Fruit fly (Drosophila melanogaster) whole organism, prepupa: ENCODE data around the gene Gycalpha99B.

Experiments used
- Blimp-1 ChIP-seq: fragments of 200-800 bp; sonication (Bioruptor generic); optimal IDR thresholded peaks from 3 replicates; lab custom pipeline; 2017; ENCODE audit warnings: missing biosample characterization, missing genetic modification characterization, mild to moderate bottlenecking, moderate library complexity, missing genetic modification reagents
- CG10669 ChIP-seq: fragments of 200-800 bp; sonication (Bioruptor generic); optimal IDR thresholded peaks from 3 replicates; lab custom pipeline; 2018; ENCODE audit warnings: missing biosample characterization, mild to moderate bottlenecking, missing genetic modification characterization, moderate library complexity
- CG11294 ChIP-seq: fragments of 200-800 bp; sonication (Bioruptor generic); IDR thresholded peaks from 2 replicates; pipeline ENCODE4 v1.3.6; 2022; ENCODE audit warnings: missing biosample characterization, missing genetic modification characterization
- CG11902 ChIP-seq: fragments of 200-800 bp; sonication (Bioruptor generic); optimal IDR thresholded peaks from 3 replicates; lab custom pipeline; 2016; ENCODE audit warnings: missing biosample characterization, missing genetic modification characterization
- CG15336 ChIP-seq: fragments of 200-800 bp; sonication (Bioruptor generic); IDR thresholded peaks from 2 replicates; pipeline ENCODE4 v1.3.6; 2022; ENCODE audit warnings: missing biosample characterization, missing genetic modification characterization
- CG1621 ChIP-seq: fragments of 200-800 bp; sonication (Bioruptor generic); optimal IDR thresholded peaks from 3 replicates; lab custom pipeline; 2018; ENCODE audit warnings: missing biosample characterization, mild to moderate bottlenecking, missing genetic modification characterization
- CG16779 ChIP-seq: fragments of 200-800 bp; sonication (Bioruptor generic); optimal IDR thresholded peaks from 3 replicates; lab custom pipeline; 2017; ENCODE audit warnings: missing biosample characterization, mild to moderate bottlenecking, missing genetic modification characterization
- CG31627 ChIP-seq: fragments of 200-800 bp; sonication (Bioruptor generic); optimal IDR thresholded peaks from 3 replicates; lab custom pipeline; 2016; ENCODE audit warnings: missing biosample characterization, missing genetic modification characterization
- CG32006 ChIP-seq: fragments of 200-800 bp; sonication (Bioruptor generic); optimal IDR thresholded peaks from 3 replicates; lab custom pipeline; 2017; ENCODE audit warnings: missing biosample characterization, mild to moderate bottlenecking, missing genetic modification characterization
- CG3919 ChIP-seq: fragments of 200-800 bp; sonication (Bioruptor generic); optimal IDR thresholded peaks from 3 replicates; lab custom pipeline; 2016; ENCODE audit warnings: missing biosample characterization, missing genetic modification characterization
- CG6276 ChIP-seq: fragments of 200-800 bp; sonication (Bioruptor generic); optimal IDR thresholded peaks from 2 replicates; lab custom pipeline; 2017; ENCODE audit warnings: missing biosample characterization, mild to moderate bottlenecking, missing genetic modification characterization
- CG6792 ChIP-seq: fragments of 200-800 bp; sonication (Bioruptor generic); optimal IDR thresholded peaks from 3 replicates; lab custom pipeline; 2016; ENCODE audit warnings: missing biosample characterization, missing genetic modification characterization
- CG6808 ChIP-seq: fragments of 200-800 bp; sonication (Bioruptor generic); optimal IDR thresholded peaks from 3 replicates; lab custom pipeline; 2017; ENCODE audit warnings: missing biosample characterization, missing genetic modification characterization, mild to moderate bottlenecking, moderate library complexity, missing genetic modification reagents
- CG6854 ChIP-seq: fragments of 200-800 bp; sonication (Bioruptor generic); optimal IDR thresholded peaks from 2 replicates; lab custom pipeline; 2017; ENCODE audit warnings: missing biosample characterization, mild to moderate bottlenecking, missing genetic modification characterization
- CG7368 ChIP-seq: fragments of 200-800 bp; sonication (Bioruptor generic); optimal IDR thresholded peaks from 3 replicates; lab custom pipeline; 2016; ENCODE audit warnings: missing biosample characterization, missing genetic modification characterization
- CG8119 ChIP-seq: fragments of 200-800 bp; sonication (Bioruptor generic); IDR thresholded peaks from 3 replicates; pipeline ENCODE4 v1.3.6; 2022; ENCODE audit warnings: missing biosample characterization, missing genetic modification characterization
- CG8632 ChIP-seq: fragments of 200-800 bp; sonication (Bioruptor generic); optimal IDR thresholded peaks from 3 replicates; lab custom pipeline; 2016; ENCODE audit warnings: missing biosample characterization, missing genetic modification characterization
- CG9139 ChIP-seq: fragments of 200-800 bp; sonication (Bioruptor generic); optimal IDR thresholded peaks from 3 replicates; lab custom pipeline; 2017; ENCODE audit warnings: missing biosample characterization, mild to moderate bottlenecking, missing genetic modification characterization
- Eip75B ChIP-seq: fragments of 200-800 bp; sonication (Bioruptor generic); optimal IDR thresholded peaks from 3 replicates; lab custom pipeline; 2016; ENCODE audit warnings: missing biosample characterization, missing genetic modification characterization
- Eip78C ChIP-seq: fragments of 200-800 bp; sonication (Bioruptor generic); peaks from one replicate; lab custom pipeline; 2016; ENCODE audit warnings: missing biosample characterization, missing genetic modification characterization
- Eip93F ChIP-seq: fragments of 200-800 bp; sonication (Bioruptor generic); optimal IDR thresholded peaks from 2 replicates; lab custom pipeline; 2016; ENCODE audit warnings: missing biosample characterization, mild to moderate bottlenecking, missing genetic modification characterization
- Ets21C ChIP-seq: fragments of 200-800 bp; sonication (Bioruptor generic); optimal IDR thresholded peaks from 3 replicates; lab custom pipeline; 2016; ENCODE audit warnings: missing biosample characterization, missing genetic modification characterization
- Gug ChIP-seq: fragments of 200-800 bp; sonication (Bioruptor generic); IDR thresholded peaks from 2 replicates; pipeline ENCODE4 v1.3.6; 2022; ENCODE audit warnings: missing biosample characterization, missing genetic modification characterization
- Hr4 ChIP-seq: fragments of 200-800 bp; sonication (Bioruptor generic); optimal IDR thresholded peaks from 3 replicates; lab custom pipeline; 2016; ENCODE audit warnings: missing biosample characterization, missing genetic modification characterization
- Lpt ChIP-seq: fragments of 200-800 bp; sonication (Bioruptor generic); optimal IDR thresholded peaks from 3 replicates; lab custom pipeline; 2016; ENCODE audit warnings: missing biosample characterization, missing genetic modification characterization
- Met ChIP-seq: fragments of 200-800 bp; sonication (Bioruptor generic); optimal IDR thresholded peaks from 3 replicates; lab custom pipeline; 2016; ENCODE audit warnings: missing biosample characterization, missing genetic modification characterization
- OdsH ChIP-seq: fragments of 200-800 bp; sonication (Bioruptor generic); optimal IDR thresholded peaks from 3 replicates; lab custom pipeline; 2016; ENCODE audit warnings: missing biosample characterization, missing genetic modification characterization
- Sox102F ChIP-seq: fragments of 200-800 bp; sonication (Bioruptor generic); optimal IDR thresholded peaks from 2 replicates; lab custom pipeline; 2016; ENCODE audit warnings: missing biosample characterization, mild to moderate bottlenecking, missing genetic modification characterization
- Sox15 ChIP-seq: fragments of 200-800 bp; sonication (Bioruptor generic); optimal IDR thresholded peaks from 3 replicates; lab custom pipeline; 2016; ENCODE audit warnings: missing biosample characterization, missing genetic modification characterization
- acj6 ChIP-seq: fragments of 200-800 bp; sonication (Bioruptor generic); optimal IDR thresholded peaks from 3 replicates; lab custom pipeline; 2016; ENCODE audit warnings: missing biosample characterization, missing genetic modification characterization
- cyc ChIP-seq: fragments of 200-800 bp; sonication (Bioruptor generic); optimal IDR thresholded peaks from 3 replicates; lab custom pipeline; 2016; ENCODE audit warnings: missing biosample characterization, missing genetic modification characterization
- dsx ChIP-seq: fragments of 200-800 bp; optimal IDR thresholded peaks from 3 replicates; lab custom pipeline; 2019; ENCODE audit warnings: missing biosample characterization, mild to moderate bottlenecking, missing genetic modification characterization, moderate library complexity; ENCODE audit not compliant: poor library complexity, severe bottlenecking
- eg ChIP-seq: fragments of 200-800 bp; sonication (Bioruptor generic); IDR thresholded peaks from 3 replicates; pipeline ENCODE4 v1.3.6; 2022; ENCODE audit warnings: missing biosample characterization, missing genetic modification characterization
- esn ChIP-seq: fragments of 200-800 bp; sonication (Bioruptor generic); optimal IDR thresholded peaks from 2 replicates; lab custom pipeline; 2016; ENCODE audit warnings: missing biosample characterization, mild to moderate bottlenecking, missing genetic modification characterization, moderate library complexity
- fd59A ChIP-seq: fragments of 200-800 bp; sonication (Bioruptor generic); optimal IDR thresholded peaks from 2 replicates; lab custom pipeline; 2017; ENCODE audit warnings: missing biosample characterization, mild to moderate bottlenecking, missing genetic modification characterization, missing genetic modification reagents
- fd85E ChIP-seq: fragments of 200-800 bp; sonication (Bioruptor generic); optimal IDR thresholded peaks from 3 replicates; lab custom pipeline; 2016; ENCODE audit warnings: missing biosample characterization, missing genetic modification characterization
- fkh ChIP-seq: fragments of 200-800 bp; sonication (Bioruptor generic); optimal IDR thresholded peaks from 3 replicates; lab custom pipeline; 2017; ENCODE audit warnings: missing biosample characterization, mild to moderate bottlenecking, missing genetic modification characterization, moderate library complexity
- lz ChIP-seq: fragments of 200-800 bp; sonication (Bioruptor generic); optimal IDR thresholded peaks from 3 replicates; lab custom pipeline; 2016; ENCODE audit warnings: missing biosample characterization, missing genetic modification characterization
- net ChIP-seq: fragments of 200-800 bp; sonication (Bioruptor generic); optimal IDR thresholded peaks from 3 replicates; lab custom pipeline; 2016; ENCODE audit warnings: missing biosample characterization, missing genetic modification characterization
- salr ChIP-seq, 2 experiments: fragments of 200-800 bp; sonication (Bioruptor generic); optimal IDR thresholded peaks; 3 replicates each; lab custom pipeline; 2016 to 2018; ENCODE audit warnings: missing biosample characterization in 2 of 2, missing genetic modification characterization in 2 of 2, mild to moderate bottlenecking in 1 of 2
- ss ChIP-seq, 2 experiments: fragments of 200-800 bp; sonication (Bioruptor generic); optimal IDR thresholded peaks; 2 replicates in 1 of 2; 3 replicates in 1 of 2; lab custom pipeline; 2017 to 2018; ENCODE audit warnings: mild to moderate bottlenecking in 2 of 2, missing biosample characterization in 2 of 2, missing genetic modification characterization in 2 of 2, moderate library complexity in 1 of 2
- svp ChIP-seq: fragments of 200-800 bp; sonication (Bioruptor generic); peaks from one replicate; lab custom pipeline; 2016; ENCODE audit warnings: missing biosample characterization, missing genetic modification characterization
- topi ChIP-seq: fragments of 200-800 bp; sonication (Bioruptor generic); optimal IDR thresholded peaks from 3 replicates; lab custom pipeline; 2016; ENCODE audit warnings: missing biosample characterization, missing genetic modification characterization

The Gycalpha99B gene

dm6 chr3R:29723048-29723656 is 40.8 kb downstream of the Gycalpha99B start, which contains the start of gene Pcd:
Gene Pcd (plus strand): TSS chr3R:29723163.
- TF ChIP-seq lz (GFP tag; lab: Kevin White, UChicago): no peak
- TF ChIP-seq dsx (GFP tag; lab: Kevin White, UChicago): peak; percentile 47
- TF ChIP-seq acj6 (GFP tag; lab: Kevin White, UChicago): no peak
- TF ChIP-seq Ets21C (GFP tag; lab: Kevin White, UChicago): no peak
- 0 out of 2 replicates have a peak, but pooled peaks have one; percentile 29 for TF ChIP-seq CG15336
- peak in 1 of 2 experiments; percentile 25 for TF ChIP-seq ss (GFP tag; optimal IDR thresholded peaks at IDR 0.05; lab: Kevin White, UChicago)
- TF ChIP-seq CG16779 (tag; lab: Kevin White, UChicago): no peak
- TF ChIP-seq svp (GFP tag; lab: Kevin White, UChicago): peak; percentile 87
- TF ChIP-seq CG6854 (GFP tag; lab: Kevin White, UChicago): peak; percentile 67
- no peak for TF ChIP-seq Sox15 (GFP tag; lab: Kevin White, UChicago)
- no peak for TF ChIP-seq topi (GFP tag; lab: Kevin White, UChicago)
- TF ChIP-seq Eip75B (GFP tag; lab: Kevin White, UChicago): peak; percentile 2
- TF ChIP-seq eg: 0 out of 3 replicates have a peak, but pooled peaks have one; percentile 15
- no peak for TF ChIP-seq CG3919 (GFP tag; lab: Kevin White, UChicago)
- TF ChIP-seq esn (GFP tag; lab: Kevin White, UChicago): peak; percentile 1
- TF ChIP-seq CG1621: peak; percentile 76
- TF ChIP-seq CG6792: no peak
- TF ChIP-seq Eip78C (GFP tag; lab: Kevin White, UChicago): peak; percentile 45

dm6 chr3R:29724745-29725144 is 42.4 kb downstream of the Gycalpha99B start, which contains the start of the genes Naa40 and CG18731:
Gene Naa40 (minus strand): TSS chr3R:29724950.
Gene CG18731 (plus strand): TSS chr3R:29725027.
- TF ChIP-seq salr (GFP tag; optimal IDR thresholded peaks at IDR 0.05; lab: Kevin White, UChicago) (no peak), fkh (GFP tag; lab: Kevin White, UChicago) (peak; percentile 90)

dm6 chr3R:29725577-29726240 is 43.4 kb downstream of the Gycalpha99B start, which contains the start of gene Kul:
Gene Kul (plus strand): TSS chr3R:29725830.
- peak; percentile 11 for TF ChIP-seq esn (GFP tag; lab: Kevin White, UChicago)
- peak; percentile 34 for TF ChIP-seq CG6854 (GFP tag; lab: Kevin White, UChicago)
- peak; percentile 63 for TF ChIP-seq CG6808
- TF ChIP-seq CG8119 (GFP tag; lab: Robert Waterston, UW): no peak; the same call in 2 of the 3 replicates
- no peak for TF ChIP-seq Hr4 (GFP tag; lab: Kevin White, UChicago)
- TF ChIP-seq Lpt (GFP tag; lab: Kevin White, UChicago): peak; percentile 9
- peak; percentile 78 for TF ChIP-seq CG9139 (GFP tag; lab: Kevin White, UChicago)
- TF ChIP-seq CG15336: no peak
- TF ChIP-seq lz (GFP tag; lab: Kevin White, UChicago): peak; percentile 27
- TF ChIP-seq CG1621: peak; percentile 69
- peak; percentile 51 for TF ChIP-seq CG32006 (GFP tag; lab: Kevin White, UChicago)
- TF ChIP-seq Eip93F (GFP tag; lab: Kevin White, UChicago): no peak
- TF ChIP-seq Blimp-1 (GFP tag; lab: Kevin White, UChicago): no peak
- TF ChIP-seq Met (GFP tag; lab: Kevin White, UChicago): no peak
- no peak for TF ChIP-seq Eip78C (GFP tag; lab: Kevin White, UChicago)
- TF ChIP-seq CG11902 (GFP tag; lab: Kevin White, UChicago): no peak
- no peak for TF ChIP-seq Sox102F (GFP tag; lab: Kevin White, UChicago)
- TF ChIP-seq Gug: peak; percentile 15; the same call in 1 of the 2 replicates
- peak; percentile 24 for TF ChIP-seq CG31627 (GFP tag; lab: Kevin White, UChicago)
- no peak for TF ChIP-seq topi (GFP tag; lab: Kevin White, UChicago)
- no peak for TF ChIP-seq fd59A (GFP tag; lab: Kevin White, UChicago)
- peak; percentile 30 for TF ChIP-seq CG3919 (GFP tag; lab: Kevin White, UChicago)
- TF ChIP-seq cyc: peak; percentile 26
- no peak for TF ChIP-seq svp (GFP tag; lab: Kevin White, UChicago)
- TF ChIP-seq net (GFP tag; lab: Kevin White, UChicago): peak; percentile 55
- no peak for TF ChIP-seq Ets21C (GFP tag; lab: Kevin White, UChicago)
- TF ChIP-seq dsx (GFP tag; lab: Kevin White, UChicago): no peak
- no peak for TF ChIP-seq CG11294 (GFP tag; lab: Robert Waterston, UW)
- TF ChIP-seq CG10669 (GFP tag; lab: Kevin White, UChicago): peak; percentile 48
- no peak for TF ChIP-seq CG8632
- peak; percentile 74 for TF ChIP-seq CG6276 (GFP tag; lab: Kevin White, UChicago)
- no peak for TF ChIP-seq OdsH (GFP tag; lab: Kevin White, UChicago)
- no peak for TF ChIP-seq fd85E (GFP tag; lab: Kevin White, UChicago)
- TF ChIP-seq CG7368 (GFP tag; lab: Kevin White, UChicago): no peak
- peak; percentile 46 for TF ChIP-seq CG16779 (tag; lab: Kevin White, UChicago)
